Worm (Caenorhabditis elegans) whole organism, L4 larva: ENCODE data around the gene C09H10.4.

Source experiments
- ZK337.2 ChIP-seq: fragments of 200-800 bp; sonication (Bioruptor generic); IDR thresholded peaks from 2 replicates; pipeline ENCODE4 v1.3.6; 2022; ENCODE audit warnings: missing genetic modification reagents, missing genetic modification characterization, missing compliant biosample characterization
- ama-1 ChIP-seq: fragments of 150-350 bp; optimal IDR thresholded peaks from 2 replicates; lab custom pipeline; 2014; ENCODE audit warnings: inconsistent platforms, mixed read lengths
- daf-8 ChIP-seq: fragments of 200-800 bp; sonication (Bioruptor generic); IDR thresholded peaks from 2 replicates; pipeline ENCODE4 v1.3.6; 2022; ENCODE audit warnings: missing genetic modification characterization, missing compliant biosample characterization
- dve-1 ChIP-seq: sonication (generic microtip); optimal IDR thresholded peaks from 2 replicates; lab custom pipeline; 2017; ENCODE audit warnings: antibody characterized with exemption, mild to moderate bottlenecking, missing genetic modification characterization, missing compliant biosample characterization; ENCODE audit not compliant: insufficient read depth
- lin-1 ChIP-seq: fragments of 200-800 bp; sonication (Bioruptor generic); IDR thresholded peaks from 2 replicates; pipeline ENCODE4 v1.3.6; 2022; ENCODE audit warnings: missing genetic modification reagents, missing genetic modification characterization, missing compliant biosample characterization
- lin-15B ChIP-seq: fragments of 150-350 bp; sonication (generic microtip); optimal IDR thresholded peaks from 3 replicates; lab custom pipeline; 2014; ENCODE audit warnings: missing biosample characterization, missing genetic modification characterization
- madf-9 ChIP-seq: fragments of 200-800 bp; sonication (Bioruptor generic); conservative IDR thresholded peaks from 2 replicates; pipeline ENCODE4 v1.3.6; 2022; ENCODE audit warnings: missing genetic modification reagents, missing genetic modification characterization, missing compliant biosample characterization
- mdl-1 ChIP-seq, 2 experiments: fragments of 150-350 bp in 1 of 2; sonication (generic microtip) in 1 of 2; optimal IDR thresholded peaks; 2 replicates each; lab custom pipeline; 2014 to 2017; ENCODE audit warnings: missing biosample characterization in 2 of 2, missing genetic modification characterization in 2 of 2
- mxl-2 ChIP-seq: fragments of 200-800 bp; sonication (Bioruptor generic); conservative IDR thresholded peaks from 2 replicates; pipeline ENCODE4 v1.3.6; 2022; ENCODE audit warnings: missing genetic modification reagents, missing genetic modification characterization, missing compliant biosample characterization
- nhr-76 ChIP-seq: fragments of 150-350 bp; optimal IDR thresholded peaks from 2 replicates; lab custom pipeline; 2014; ENCODE audit warnings: missing biosample characterization, missing genetic modification characterization
- nhr-77 ChIP-seq: fragments of 150-350 bp; optimal IDR thresholded peaks from 2 replicates; lab custom pipeline; 2014; ENCODE audit warnings: missing biosample characterization, missing genetic modification characterization
- pha-4 ChIP-seq, 2 experiments: fragments of 150-350 bp in 1 of 2; fragments of 200-800 bp in 1 of 2; sonication (Bioruptor generic) in 1 of 2; IDR thresholded peaks in 1 of 2; optimal IDR thresholded peaks in 1 of 2; 2 replicates each; pipeline versions ENCODE4 v1.3.6 to Lab custom; 2014 to 2022; ENCODE audit warnings: missing genetic modification characterization in 2 of 2, missing genetic modification reagents in 2 of 2, missing biosample characterization in 1 of 2, missing compliant biosample characterization in 1 of 2
- unc-39 ChIP-seq: sonication (generic microtip); optimal IDR thresholded peaks from 2 replicates; lab custom pipeline; 2017; ENCODE audit warnings: missing biosample characterization, missing genetic modification characterization

ce11 chrII:11142571-11142970, 42.6 kb downstream of the C09H10.4 start, which contains the start of gene arrd-6:
- TF ChIP-seq mxl-2 (no peak), madf-9 (no peak), ama-1 (lab: Kevin White, UChicago) (no peak), unc-39 (tag; lab: Kevin White, UChicago) (no peak), pha-4 (GFP tag; IDR thresholded peaks at IDR 0.05; lab: Robert Waterston, UW) (no peak), pha-4 (tag; optimal IDR thresholded peaks at IDR 0.05; lab: Kevin White, UChicago) (no peak), dve-1 (tag; lab: Kevin White, UChicago) (no peak), nhr-77 (tag; lab: Kevin White, UChicago) (no peak), mdl-1 (tag; optimal IDR thresholded peaks at IDR 0.05; lab: Kevin White, UChicago) (peak in 1 of 2 experiments; percentile 11), daf-8 (GFP tag; lab: Robert Waterston, UW) (no peak), nhr-76 (no peak), lin-1 (GFP tag; lab: Robert Waterston, UW) (no peak), lin-15B (tag; lab: Kevin White, UChicago) (no peak), ZK337.2 (GFP tag; lab: Robert Waterston, UW) (no peak)
